Fruit fly (Drosophila melanogaster) whole organism, prepupa: Measurements from ENCODE around the gene DCX-EMAP.
A peak's percentile ranks its signal among the peaks of the same experiment; 100 is the strongest.

Source experiments
- CG31627 ChIP-seq: fragments of 200-800 bp; sonication (Bioruptor generic); optimal IDR thresholded peaks from 3 replicates; lab custom pipeline; 2016; ENCODE audit warnings: missing biosample characterization, missing genetic modification characterization
- CG3919 ChIP-seq: fragments of 200-800 bp; sonication (Bioruptor generic); optimal IDR thresholded peaks from 3 replicates; lab custom pipeline; 2016; ENCODE audit warnings: missing biosample characterization, missing genetic modification characterization
- dsx ChIP-seq: fragments of 200-800 bp; optimal IDR thresholded peaks from 3 replicates; lab custom pipeline; 2019; ENCODE audit warnings: missing biosample characterization, mild to moderate bottlenecking, missing genetic modification characterization, moderate library complexity; ENCODE audit not compliant: poor library complexity, severe bottlenecking
- fd59A ChIP-seq: fragments of 200-800 bp; sonication (Bioruptor generic); optimal IDR thresholded peaks from 2 replicates; lab custom pipeline; 2017; ENCODE audit warnings: missing biosample characterization, mild to moderate bottlenecking, missing genetic modification characterization, missing genetic modification reagents
- pdm3 ChIP-seq: fragments of 200-800 bp; sonication (Bioruptor generic); optimal IDR thresholded peaks from 3 replicates; lab custom pipeline; 2016; ENCODE audit warnings: missing biosample characterization, missing genetic modification characterization

DNA sequence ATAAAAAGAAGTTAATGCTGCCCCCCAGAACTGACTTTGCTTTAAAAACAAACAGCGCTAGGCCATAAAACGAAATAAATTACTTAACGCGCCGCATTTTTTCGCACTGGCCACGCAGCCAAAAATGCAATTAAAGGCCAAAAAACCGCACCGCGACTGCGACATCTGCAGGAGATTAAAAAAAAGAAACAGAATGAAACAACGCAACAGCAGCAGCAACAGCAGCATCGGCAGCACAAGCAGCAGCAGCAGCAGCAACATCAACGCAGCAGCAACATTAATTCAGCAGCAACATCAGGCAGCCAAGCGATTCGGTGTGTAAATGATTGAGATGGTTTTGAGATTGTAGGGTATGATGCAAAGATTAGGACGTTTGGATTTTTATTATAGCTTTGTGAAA lies 28.0 kb upstream of the DCX-EMAP start:
- TF ChIP-seq dsx (GFP tag; lab: Kevin White, UChicago) (no peak), CG31627 (no peak), fd59A (GFP tag; lab: Kevin White, UChicago) (no peak), pdm3 (no peak), CG3919 (GFP tag; lab: Kevin White, UChicago) (peak; percentile 39)
